Worm (Caenorhabditis elegans): ENCODE data around the gene ZC196.5.
"Not testable (repeated sequence)": the region's sequence is repeated elsewhere in the genome, so short reads cannot be mapped to it uniquely, and the experiment has no call there.

ZC196.5 gene

DNA sequence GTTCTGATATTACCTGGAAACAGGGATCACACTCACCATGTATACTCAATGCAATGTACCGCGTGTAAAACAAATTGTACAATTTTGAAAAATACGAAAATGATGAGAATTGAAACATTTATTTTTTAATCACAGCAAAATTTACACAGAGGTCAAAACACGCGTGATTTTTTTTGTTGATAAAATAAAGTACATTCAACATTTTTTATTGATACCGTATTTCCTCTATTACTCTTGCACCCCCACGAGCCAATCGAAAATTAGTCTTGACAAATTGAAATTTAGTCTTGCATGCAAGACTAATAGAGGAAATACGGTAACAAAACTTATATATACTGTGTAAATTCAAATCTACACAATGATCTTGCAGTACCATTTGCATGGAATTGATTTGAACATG lies 41.5 kb upstream of the ZC196.5 start, which contains the start of gene ZC190.8:
ZC190.8 (minus strand) TSS at position 101 of the 400 bp plus-strand sequence.
- no peak for TF ChIP-seq fos-1 (tag; optimal IDR thresholded peaks at IDR 0.05)
- TF ChIP-seq nhr-84 (tag; optimal IDR thresholded peaks at IDR 0.05): no peak
- no peak for TF ChIP-seq hlh-17 (GFP tag; optimal IDR thresholded peaks at IDR 0.05; ENCODE audit: borderline replicate concordance)
- no peak for TF ChIP-seq swsn-7 (tag; optimal IDR thresholded peaks at IDR 0.05)
- no peak for TF ChIP-seq grh-1 (GFP tag; IDR thresholded peaks at IDR 0.05)
- no peak for TF ChIP-seq snu-23 (GFP tag; optimal IDR thresholded peaks at IDR 0.05)
- no peak for TF ChIP-seq lin-35 (GFP tag; optimal IDR thresholded peaks at IDR 0.05)
- no peak for TF ChIP-seq zag-1 (tag; optimal IDR thresholded peaks at IDR 0.05)
- no peak for TF ChIP-seq ces-1 (GFP tag; optimal IDR thresholded peaks at IDR 0.05)
- TF ChIP-seq fkh-8 (tag; optimal IDR thresholded peaks at IDR 0.05): no peak
- TF ChIP-seq unc-98 (GFP tag; IDR thresholded peaks at IDR 0.05): no peak
- TF ChIP-seq ama-1 (optimal IDR thresholded peaks at IDR 0.05): no peak
- TF ChIP-seq nhr-77 (tag; optimal IDR thresholded peaks at IDR 0.05): no peak
- TF ChIP-seq ceh-90 (tag; optimal IDR thresholded peaks at IDR 0.05): no peak
- TF ChIP-seq lin-15B (tag; optimal IDR thresholded peaks at IDR 0.05): no peak
- TF ChIP-seq unc-86 (tag; optimal IDR thresholded peaks at IDR 0.05): no peak
- no peak for TF ChIP-seq ets-5 (GFP tag; IDR thresholded peaks at IDR 0.05)
- no peak for TF ChIP-seq pag-3 (tag; optimal IDR thresholded peaks at IDR 0.05; ENCODE audit: borderline replicate concordance, insufficient read depth)
- TF ChIP-seq alr-1 (tag; optimal IDR thresholded peaks at IDR 0.05; ENCODE audit: borderline replicate concordance): no peak
- no peak for TF ChIP-seq aly-2 (tag; optimal IDR thresholded peaks at IDR 0.05)

DNA sequence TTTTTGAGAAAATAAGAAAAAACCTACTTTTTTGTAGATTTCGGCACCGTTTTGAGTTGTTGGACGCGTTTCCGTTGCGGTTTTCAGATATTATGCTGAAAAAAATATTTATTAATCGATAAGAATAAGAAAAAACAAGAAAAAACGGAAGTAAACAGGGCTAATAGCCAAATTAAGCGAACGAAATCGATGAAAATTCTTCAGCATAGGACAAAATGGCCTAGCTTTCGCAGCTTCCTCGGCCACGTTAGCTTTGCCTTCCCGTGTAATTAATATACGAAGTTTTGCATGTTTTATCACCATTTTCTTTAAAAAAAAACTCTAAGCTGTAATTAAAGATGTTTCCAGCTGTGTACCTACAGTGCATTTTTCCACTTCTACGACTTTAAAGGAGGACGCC lies 33.0 kb upstream of the ZC196.5 start, which contains the start of gene ZC190.10:
ZC190.10 (minus strand) TSS at position 101 of the 400 bp plus-strand sequence.
- TF ChIP-seq ztf-11, mef-2, nhr-11 (tag; optimal IDR thresholded peaks at IDR 0.05): not testable (repeated sequence)

ce11 chrV:8711910-8712309 lies 17.3 kb upstream of the ZC196.5 start, which contains the start of gene ZC178.2:
Gene ZC178.2, minus strand, starts transcription at chrV:8712010.
- no peak for TF ChIP-seq pqm-1 (tag; optimal IDR thresholded peaks at IDR 0.05)

DNA sequence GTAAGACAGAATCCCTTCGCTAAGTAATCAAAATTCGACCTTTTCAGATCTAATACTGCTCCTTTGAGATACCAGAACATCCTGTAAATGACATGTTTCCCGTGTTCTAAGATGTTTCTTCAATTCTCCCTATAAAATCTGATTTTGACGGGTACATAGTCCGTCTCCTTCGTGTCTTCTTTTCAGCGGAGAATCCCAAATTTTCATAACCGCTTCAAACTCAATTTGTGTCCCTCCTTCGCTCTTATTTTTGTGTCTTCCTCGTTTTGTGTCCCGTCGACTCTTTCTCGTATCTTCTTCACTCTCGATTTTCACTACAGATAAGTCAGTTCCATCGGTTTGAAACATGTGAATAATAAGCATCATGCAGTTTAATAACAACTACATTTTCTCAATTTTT lies 13.0 kb upstream of the ZC196.5 start, which contains the start of gene glr-5:
glr-5 (plus strand) TSS at position 321 of the 400 bp plus-strand sequence.
- TF ChIP-seq ces-1 (GFP tag; optimal IDR thresholded peaks at IDR 0.05): peak; percentile 52
- TF ChIP-seq hpl-2 (GFP tag; optimal IDR thresholded peaks at IDR 0.05): no peak
- TF ChIP-seq fkh-10 (GFP tag; optimal IDR thresholded peaks at IDR 0.05): peak; percentile 61
- TF ChIP-seq nhr-90 (tag; optimal IDR thresholded peaks at IDR 0.05; ENCODE audit: poor library complexity): no peak
- no peak for TF ChIP-seq vab-15 (tag; optimal IDR thresholded peaks at IDR 0.05)
- TF ChIP-seq lin-14 (GFP tag; optimal IDR thresholded peaks at IDR 0.05): peak; percentile 68
- no peak for TF ChIP-seq tbx-2 (tag; optimal IDR thresholded peaks at IDR 0.05)
- TF ChIP-seq elt-2 (tag; optimal IDR thresholded peaks at IDR 0.05): no peak
- TF ChIP-seq lin-13 (GFP tag; optimal IDR thresholded peaks at IDR 0.05): no peak

- no peak for TF ChIP-seq tlp-1 (tag; optimal IDR thresholded peaks at IDR 0.05)
- TF ChIP-seq C34B4.2 (tag; optimal IDR thresholded peaks at IDR 0.05): no peak
Measured at ce11 chrV:8718399-8718798, 10.8 kb upstream of the ZC196.5 start.

ce11 chrV:8722160-8722559 lies 7.0 kb upstream of the ZC196.5 start, which contains the start of gene ZC196.8:
Gene ZC196.8, minus strand, starts transcription at chrV:8722260.
- TF ChIP-seq tbx-2 (tag; optimal IDR thresholded peaks at IDR 0.05); nhr-84 (tag; optimal IDR thresholded peaks at IDR 0.05); zip-4 (GFP tag; optimal IDR thresholded peaks at IDR 0.05): not testable (repeated sequence)

Data from whole organism, L1 larva.